Worm (Caenorhabditis elegans): ENCODE measurements around the gene C06B8.2.

The C06B8.2 gene

ce11 chrV:15454322-15454721 lies 24.2 kb downstream of the C06B8.2 start (continued):
- 0 out of 2 replicates have a peak, but pooled peaks have one; percentile 49 for TF ChIP-seq vab-7 (GFP tag; IDR thresholded peaks at IDR 0.05)
- no peak for TF ChIP-seq nhr-28 (tag; optimal IDR thresholded peaks at IDR 0.05)
- peak; percentile 69; the same call in 1 of the 2 replicates for TF ChIP-seq daf-19 (GFP tag; conservative IDR thresholded peaks at IDR 0.05)
- TF ChIP-seq nhr-102 (tag; optimal IDR thresholded peaks at IDR 0.05) = no peak
- TF ChIP-seq dmd-6 (GFP tag; IDR thresholded peaks at IDR 0.05) = no peak
- no peak for TF ChIP-seq zfp-3 (GFP tag; conservative IDR thresholded peaks at IDR 0.05)
- no peak for TF ChIP-seq snpc-4 (tag; optimal IDR thresholded peaks at IDR 0.05)
- no peak for TF ChIP-seq cey-2 (tag; optimal IDR thresholded peaks at IDR 0.05; ENCODE audit: borderline replicate concordance, insufficient read depth)
- TF ChIP-seq pqm-1 (tag; optimal IDR thresholded peaks at IDR 0.05) = no peak
- TF ChIP-seq daf-8 (GFP tag; IDR thresholded peaks at IDR 0.05) = no peak
- no peak for TF ChIP-seq pha-4 (GFP tag; IDR thresholded peaks at IDR 0.05)
- no peak for TF ChIP-seq pha-4 (tag; optimal IDR thresholded peaks at IDR 0.05)
- no peak for TF ChIP-seq nhr-237 (tag; optimal IDR thresholded peaks at IDR 0.05)
- no peak for TF ChIP-seq ZK546.5 (tag; optimal IDR thresholded peaks at IDR 0.05)
- no peak for TF ChIP-seq nhr-76 (tag; optimal IDR thresholded peaks at IDR 0.05)
- peak; percentile 57; the same call in 1 of the 2 replicates for TF ChIP-seq Y75B8A.6 (GFP tag; IDR thresholded peaks at IDR 0.05)
- TF ChIP-seq skn-1 (tag; optimal IDR thresholded peaks at IDR 0.05) = no peak
- TF ChIP-seq ces-1 (GFP tag; optimal IDR thresholded peaks at IDR 0.05) = no peak
- no peak for TF ChIP-seq unc-130 (GFP tag; optimal IDR thresholded peaks at IDR 0.05)
- no peak for TF ChIP-seq nhr-6 (tag; optimal IDR thresholded peaks at IDR 0.05)
- peak; percentile 48; the same call in 1 of the 2 replicates for TF ChIP-seq F44E2.7 (GFP tag; IDR thresholded peaks at IDR 0.05)
- no peak for TF ChIP-seq lir-3 (tag; optimal IDR thresholded peaks at IDR 0.05)
- TF ChIP-seq rbr-2 (tag; optimal IDR thresholded peaks at IDR 0.05) = no peak
- no peak for TF ChIP-seq nhr-11 (tag; optimal IDR thresholded peaks at IDR 0.05)
- TF ChIP-seq tag-97 (GFP tag; IDR thresholded peaks at IDR 0.05) = no peak
- TF ChIP-seq R02D3.7 (tag; optimal IDR thresholded peaks at IDR 0.05) = no peak
- TF ChIP-seq ceh-44 (GFP tag; IDR thresholded peaks at IDR 0.05) = no peak
- no peak for TF ChIP-seq ama-1 (optimal IDR thresholded peaks at IDR 0.05)
- TF ChIP-seq lin-13 (GFP tag; optimal IDR thresholded peaks at IDR 0.05) = no peak
- peak; percentile 73 for TF ChIP-seq snpc-1.2 (GFP tag; IDR thresholded peaks at IDR 0.05)
- TF ChIP-seq unc-62 (GFP tag; optimal IDR thresholded peaks at IDR 0.05 in 1 of 2) = no peak
- TF ChIP-seq unc-62 (tag; optimal IDR thresholded peaks at IDR 0.05) = no peak
- no peak for TF ChIP-seq spr-1 (tag; optimal IDR thresholded peaks at IDR 0.05)
- no peak for TF ChIP-seq nhr-25 (tag; optimal IDR thresholded peaks at IDR 0.05; ENCODE audit: borderline replicate concordance, insufficient read depth)
- TF ChIP-seq F37D6.2 (tag; optimal IDR thresholded peaks at IDR 0.05) = no peak
- peak; percentile 39 for TF ChIP-seq nhr-111 (GFP tag; optimal IDR thresholded peaks at IDR 0.05)
- no peak for TF ChIP-seq ZK337.2 (GFP tag; IDR thresholded peaks at IDR 0.05)
- peak; percentile 77 for TF ChIP-seq lim-7 (GFP tag; IDR thresholded peaks at IDR 0.05)
- no peak for TF ChIP-seq fkh-10 (GFP tag; optimal IDR thresholded peaks at IDR 0.05)
- TF ChIP-seq attf-4 (tag; optimal IDR thresholded peaks at IDR 0.05) = no peak
- TF ChIP-seq aly-2 (tag; optimal IDR thresholded peaks at IDR 0.05) = no peak
- TF ChIP-seq F10B5.3 (tag; optimal IDR thresholded peaks at IDR 0.05) = no peak
- no peak for TF ChIP-seq T26A8.4 (GFP tag; IDR thresholded peaks at IDR 0.05)
- TF ChIP-seq nhr-77 (tag; optimal IDR thresholded peaks at IDR 0.05) = no peak
- TF ChIP-seq egl-27 (tag; optimal IDR thresholded peaks at IDR 0.05) = no peak
- no peak for TF ChIP-seq nhr-48 (tag; optimal IDR thresholded peaks at IDR 0.05)
- TF ChIP-seq gei-8 (GFP tag; optimal IDR thresholded peaks at IDR 0.05) = no peak

Data from whole organism, L4 larva.